Fruit fly (Drosophila melanogaster) whole organism, embryonic: ENCODE measurements around the gene Hs2st.

Source experiments
- Atf6 ChIP-seq: fragments of 200-800 bp; sonication (Bioruptor generic); IDR thresholded peaks from 2 replicates; pipeline ENCODE4 v1.3.6; 2022; ENCODE audit warnings: missing biosample characterization, missing genetic modification characterization
- CG11093 ChIP-seq: fragments of 200-800 bp; sonication (Bioruptor generic); IDR thresholded peaks from 3 replicates; pipeline ENCODE4 v1.3.6; 2022; ENCODE audit warnings: missing biosample characterization, missing genetic modification characterization
- CG12236 ChIP-seq: fragments of 200-800 bp; sonication (Bioruptor generic); optimal IDR thresholded peaks from 2 replicates; lab custom pipeline; 2016; ENCODE audit warnings: missing biosample characterization, missing genetic modification characterization
- CG1233 ChIP-seq: fragments of 200-800 bp; sonication (Bioruptor generic); optimal IDR thresholded peaks from 4 replicates; lab custom pipeline; 2018; ENCODE audit warnings: missing biosample characterization, mild to moderate bottlenecking, missing genetic modification characterization
- CG13123 ChIP-seq: fragments of 200-800 bp; sonication (Bioruptor generic); optimal IDR thresholded peaks from 2 replicates; lab custom pipeline; 2016; ENCODE audit warnings: missing biosample characterization, missing genetic modification characterization
- CG13287 ChIP-seq: fragments of 200-800 bp; sonication (Bioruptor generic); IDR thresholded peaks from 2 replicates; pipeline ENCODE4 v1.3.6; 2022; ENCODE audit warnings: missing biosample characterization, missing genetic modification characterization; ENCODE audit not compliant: partially characterized antibody
- CG14050 ChIP-seq: fragments of 200-800 bp; sonication (Bioruptor generic); IDR thresholded peaks from 3 replicates; pipeline ENCODE4 v1.3.6; 2022; ENCODE audit warnings: missing biosample characterization, missing genetic modification characterization
- CG15514 ChIP-seq: fragments of 200-800 bp; sonication (Bioruptor generic); optimal IDR thresholded peaks from 3 replicates; lab custom pipeline; 2017; ENCODE audit warnings: missing biosample characterization, missing genetic modification characterization, mild to moderate bottlenecking, moderate library complexity, missing genetic modification reagents
- CG16863 ChIP-seq: fragments of 200-800 bp; sonication (Bioruptor generic); optimal IDR thresholded peaks from 3 replicates; lab custom pipeline; 2016; ENCODE audit warnings: missing biosample characterization, missing genetic modification characterization
- CG17359 ChIP-seq: fragments of 200-800 bp; sonication (Bioruptor generic); optimal IDR thresholded peaks from 3 replicates; lab custom pipeline; 2018; ENCODE audit warnings: missing biosample characterization, mild to moderate bottlenecking, missing genetic modification characterization, moderate library complexity
- CG17361 ChIP-seq: fragments of 200-800 bp; sonication (Bioruptor generic); IDR thresholded peaks from 3 replicates; pipeline ENCODE4 v1.3.6; 2022; ENCODE audit warnings: missing biosample characterization, missing genetic modification characterization
- CG18262 ChIP-seq: fragments of 200-800 bp; optimal IDR thresholded peaks from 3 replicates; lab custom pipeline; 2019; ENCODE audit warnings: missing biosample characterization, mild to moderate bottlenecking, missing genetic modification characterization, moderate library complexity
- CG2116 ChIP-seq: fragments of 200-800 bp; sonication (Bioruptor generic); optimal IDR thresholded peaks from 3 replicates; lab custom pipeline; 2018; ENCODE audit warnings: missing biosample characterization, mild to moderate bottlenecking, missing genetic modification characterization
- CG2875 ChIP-seq: fragments of 200-800 bp; sonication (Bioruptor generic); optimal IDR thresholded peaks from 2 replicates; lab custom pipeline; 2017; ENCODE audit warnings: missing biosample characterization, mild to moderate bottlenecking, missing genetic modification characterization, missing genetic modification reagents
- CG33213 ChIP-seq: fragments of 200-800 bp; sonication (Bioruptor generic); optimal IDR thresholded peaks from 3 replicates; lab custom pipeline; 2016; ENCODE audit warnings: missing biosample characterization, missing genetic modification characterization
- CG34376 ChIP-seq: fragments of 200-800 bp; sonication (Bioruptor generic); optimal IDR thresholded peaks from 2 replicates; lab custom pipeline; 2018; ENCODE audit warnings: missing biosample characterization, mild to moderate bottlenecking, missing genetic modification characterization
- CG3995 ChIP-seq: fragments of 200-800 bp; sonication (Bioruptor generic); optimal IDR thresholded peaks from 3 replicates; lab custom pipeline; 2016; ENCODE audit warnings: missing biosample characterization, missing genetic modification characterization
- CG7839 ChIP-seq: fragments of 200-800 bp; sonication (Bioruptor generic); optimal IDR thresholded peaks from 3 replicates; lab custom pipeline; 2018; ENCODE audit warnings: missing biosample characterization, mild to moderate bottlenecking, missing genetic modification characterization, moderate library complexity
- CG8281 ChIP-seq: fragments of 200-800 bp; sonication (Bioruptor generic); optimal IDR thresholded peaks from 2 replicates; lab custom pipeline; 2018; ENCODE audit warnings: missing biosample characterization, mild to moderate bottlenecking, missing genetic modification characterization, moderate library complexity
- CG8290 ChIP-seq, 3 experiments: fragments of 200-800 bp; sonication (Bioruptor generic); optimal IDR thresholded peaks; 2 replicates each; lab custom pipeline; 2016 to 2019; ENCODE audit warnings: missing biosample characterization in 3 of 3, missing genetic modification characterization in 3 of 3, mild to moderate bottlenecking in 2 of 3, moderate library complexity in 1 of 3
- Camta ChIP-seq: fragments of 200-800 bp; sonication (Bioruptor generic); optimal IDR thresholded peaks from 2 replicates; lab custom pipeline; 2016; ENCODE audit warnings: missing biosample characterization, missing genetic modification characterization
- Dek ChIP-seq: fragments of 200-800 bp; sonication (Bioruptor generic); optimal IDR thresholded peaks from 3 replicates; lab custom pipeline; 2019; ENCODE audit warnings: missing biosample characterization, mild to moderate bottlenecking, missing genetic modification characterization, moderate library complexity
- H15 ChIP-seq: fragments of 200-800 bp; sonication (Bioruptor generic); IDR thresholded peaks from 3 replicates; pipeline ENCODE4 v1.3.6; 2022; ENCODE audit warnings: missing biosample characterization, missing genetic modification characterization
- Lpt ChIP-seq: fragments of >200 bp; optimal IDR thresholded peaks from 2 replicates; lab custom pipeline; 2018; ENCODE audit warnings: missing biosample characterization, missing genetic modification characterization
- Meics ChIP-seq: fragments of 200-800 bp; sonication (Bioruptor generic); optimal IDR thresholded peaks from 2 replicates; lab custom pipeline; 2017; ENCODE audit warnings: missing biosample characterization, mild to moderate bottlenecking, missing genetic modification characterization
- Nf-YB ChIP-seq: fragments of 200-800 bp; sonication (Bioruptor generic); optimal IDR thresholded peaks from 3 replicates; lab custom pipeline; 2019; ENCODE audit warnings: missing biosample characterization, mild to moderate bottlenecking, missing genetic modification characterization, moderate library complexity
- Sox100B ChIP-seq: fragments of 200-800 bp; sonication (Bioruptor generic); optimal IDR thresholded peaks from 3 replicates; lab custom pipeline; 2018; ENCODE audit warnings: missing biosample characterization, mild to moderate bottlenecking, missing genetic modification characterization
- Tbp ChIP-seq: fragments of >200 bp; optimal IDR thresholded peaks from 2 replicates; lab custom pipeline; 2018; ENCODE audit warnings: missing biosample characterization, missing genetic modification characterization
- ab ChIP-seq: fragments of 200-800 bp; sonication (Bioruptor generic); optimal IDR thresholded peaks from 2 replicates; lab custom pipeline; 2016; ENCODE audit warnings: missing biosample characterization, missing genetic modification characterization
- al ChIP-seq: fragments of 200-800 bp; sonication (Bioruptor generic); IDR thresholded peaks from 2 replicates; pipeline ENCODE4 v1.3.6; 2022; ENCODE audit warnings: missing biosample characterization, missing genetic modification characterization
- aop ChIP-seq: fragments of 200-800 bp; sonication (Bioruptor generic); IDR thresholded peaks from 2 replicates; pipeline ENCODE4 v1.3.6; 2022; ENCODE audit warnings: missing biosample characterization, missing genetic modification characterization
- bigmax ChIP-seq: fragments of 200-800 bp; sonication (Bioruptor generic); optimal IDR thresholded peaks from 2 replicates; lab custom pipeline; 2018; ENCODE audit warnings: missing biosample characterization, mild to moderate bottlenecking, missing genetic modification characterization
- chn ChIP-seq: fragments of 200-800 bp; sonication (Bioruptor generic); optimal IDR thresholded peaks from 2 replicates; lab custom pipeline; 2016; ENCODE audit warnings: missing biosample characterization, missing genetic modification characterization
- crp ChIP-seq, 2 experiments: fragments of 200-800 bp; sonication (Bioruptor generic); optimal IDR thresholded peaks; 2 replicates in 1 of 2; 3 replicates in 1 of 2; lab custom pipeline; 2017; ENCODE audit warnings: missing biosample characterization in 2 of 2, missing genetic modification characterization in 2 of 2, mild to moderate bottlenecking in 1 of 2, moderate library complexity in 1 of 2
- da ChIP-seq: fragments of 200-800 bp; sonication (Bioruptor generic); optimal IDR thresholded peaks from 2 replicates; lab custom pipeline; 2016; ENCODE audit warnings: missing biosample characterization, missing genetic modification characterization
- fd102C ChIP-seq: fragments of 200-800 bp; sonication (Bioruptor generic); optimal IDR thresholded peaks from 2 replicates; lab custom pipeline; 2018; ENCODE audit warnings: missing biosample characterization, mild to moderate bottlenecking, missing genetic modification characterization, moderate library complexity
- fd64A ChIP-seq: fragments of 200-800 bp; sonication (Bioruptor generic); optimal IDR thresholded peaks from 3 replicates; lab custom pipeline; 2018; ENCODE audit warnings: missing biosample characterization, mild to moderate bottlenecking, missing genetic modification characterization
- ftz-f1 ChIP-seq: fragments of 200-800 bp; sonication (Bioruptor generic); optimal IDR thresholded peaks from 2 replicates; lab custom pipeline; 2016; ENCODE audit warnings: missing biosample characterization, missing genetic modification characterization
- grn ChIP-seq: fragments of 200-800 bp; sonication (Bioruptor generic); optimal IDR thresholded peaks from 3 replicates; lab custom pipeline; 2017; ENCODE audit warnings: missing biosample characterization, missing genetic modification characterization
- h ChIP-seq: fragments of >200 bp; optimal IDR thresholded peaks from 2 replicates; lab custom pipeline; 2017
- hkb ChIP-seq, 2 experiments: fragments of 200-800 bp in 1 of 2; fragments of >200 bp in 1 of 2; sonication (Bioruptor generic) in 1 of 2; IDR thresholded peaks in 1 of 2; optimal IDR thresholded peaks in 1 of 2; 2 replicates each; pipeline versions ENCODE4 v1.3.6 to Lab custom; 2017 to 2022; ENCODE audit warnings: missing biosample characterization in 1 of 2, missing genetic modification characterization in 1 of 2
- knrl ChIP-seq: fragments of 200-800 bp; sonication (Bioruptor generic); IDR thresholded peaks from 3 replicates; pipeline ENCODE4 v1.3.6; 2022; ENCODE audit warnings: missing biosample characterization, missing genetic modification characterization; ENCODE audit not compliant: partially characterized antibody
- lov ChIP-seq, 2 experiments: fragments of 200-800 bp in 1 of 2; fragments of >200 bp in 1 of 2; sonication (Bioruptor generic) in 1 of 2; IDR thresholded peaks in 1 of 2; optimal IDR thresholded peaks in 1 of 2; 2 replicates in 1 of 2; 3 replicates in 1 of 2; pipeline versions ENCODE4 v1.3.6 to Lab custom; 2017 to 2022; ENCODE audit warnings: missing biosample characterization in 1 of 2, missing genetic modification characterization in 1 of 2
- mam ChIP-seq: fragments of 200-800 bp; sonication (Bioruptor generic); optimal IDR thresholded peaks from 3 replicates; lab custom pipeline; 2016; ENCODE audit warnings: missing biosample characterization, missing genetic modification characterization
- nom ChIP-seq: fragments of 200-800 bp; sonication (Bioruptor generic); optimal IDR thresholded peaks from 2 replicates; lab custom pipeline; 2017; ENCODE audit warnings: missing biosample characterization, missing genetic modification characterization, mild to moderate bottlenecking, moderate library complexity, missing genetic modification reagents
- odd ChIP-seq: fragments of 200-800 bp; sonication (Bioruptor generic); optimal IDR thresholded peaks from 2 replicates; lab custom pipeline; 2017; ENCODE audit warnings: missing biosample characterization, mild to moderate bottlenecking, missing genetic modification characterization
- pita ChIP-seq: fragments of 200-800 bp; sonication (Bioruptor generic); optimal IDR thresholded peaks from 2 replicates; lab custom pipeline; 2017; ENCODE audit warnings: missing biosample characterization, mild to moderate bottlenecking, missing genetic modification characterization
- sima ChIP-seq: fragments of 200-800 bp; sonication (Bioruptor generic); optimal IDR thresholded peaks from 2 replicates; lab custom pipeline; 2016; ENCODE audit warnings: missing biosample characterization, missing genetic modification characterization
- wor ChIP-seq: fragments of 200-800 bp; sonication (Bioruptor generic); IDR thresholded peaks from 2 replicates; pipeline ENCODE4 v1.3.6; 2022; ENCODE audit warnings: missing biosample characterization, missing genetic modification characterization
- z ChIP-seq: fragments of 200-800 bp; sonication (Bioruptor generic); IDR thresholded peaks from 3 replicates; pipeline ENCODE4 v1.3.6; 2022; ENCODE audit warnings: missing biosample characterization, missing genetic modification characterization

Gene Hs2st

DNA sequence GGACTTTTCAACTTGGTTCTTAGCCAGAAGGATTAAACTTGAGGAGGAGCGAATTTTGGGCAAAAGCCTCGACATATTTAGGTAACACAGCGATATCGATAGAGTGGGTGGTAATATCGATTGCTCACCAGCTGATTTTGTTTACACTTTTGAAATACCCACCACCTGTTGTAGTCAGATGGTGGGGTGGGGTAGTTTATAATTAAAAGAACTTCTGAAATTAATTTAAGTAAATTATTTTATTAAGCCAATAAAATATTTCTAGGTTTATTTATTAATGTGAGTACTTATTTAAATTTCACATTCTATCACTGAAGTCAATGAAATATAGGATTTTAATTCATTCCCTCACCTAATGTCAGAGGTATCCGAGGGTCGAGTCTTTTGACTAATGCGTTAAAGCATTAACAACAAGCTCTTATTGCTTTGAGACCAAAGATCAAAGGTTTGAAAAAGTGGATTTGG lies 45.5 kb upstream of the Hs2st start, which contains the start of the genes CG10194 and CG18094 (continued):
- TF ChIP-seq CG14050 = no peak
- TF ChIP-seq knrl = peak; percentile 50; the same call in 2 of the 3 replicates
- no peak for TF ChIP-seq Tbp (GFP tag; lab: Kevin White, UChicago)
- no peak for TF ChIP-seq CG1233
- no peak for TF ChIP-seq ab
- TF ChIP-seq CG13123 = no peak
- peak; percentile 25 for TF ChIP-seq Dek
- no peak for TF ChIP-seq sima (GFP tag; lab: Kevin White, UChicago)
- peak; percentile 34 for TF ChIP-seq CG34376
- TF ChIP-seq da (GFP tag; lab: Kevin White, UChicago) = no peak
- TF ChIP-seq lov (optimal IDR thresholded peaks at IDR 0.05; lab: Kevin White, UChicago) = no peak
- TF ChIP-seq lov (GFP tag; IDR thresholded peaks at IDR 0.05; lab: Robert Waterston, UW) = no peak
- TF ChIP-seq CG18262 = no peak
- 0 out of 2 replicates have a peak, but pooled peaks have one; percentile 33 for TF ChIP-seq Atf6 (GFP tag; lab: Robert Waterston, UW)
- no peak for TF ChIP-seq grn
- no peak for TF ChIP-seq wor
- TF ChIP-seq H15 (GFP tag; lab: Robert Waterston, UW) = no peak
- no peak; the same call in 1 of the 3 replicates for TF ChIP-seq CG17361 (GFP tag; lab: Robert Waterston, UW)
- TF ChIP-seq odd (GFP tag; lab: Kevin White, UChicago) = no peak
- peak; percentile 9 for TF ChIP-seq CG17359 (tag; lab: Kevin White, UChicago)
- peak; percentile 29 to 88 for TF ChIP-seq crp (GFP tag; optimal IDR thresholded peaks at IDR 0.05; lab: Kevin White, UChicago)
- no peak for TF ChIP-seq CG16863 (GFP tag; lab: Kevin White, UChicago)
- no peak for TF ChIP-seq Lpt (GFP tag; lab: Kevin White, UChicago)
- no peak for TF ChIP-seq Meics (GFP tag; lab: Kevin White, UChicago)
- TF ChIP-seq aop (GFP tag; lab: Robert Waterston, UW) = no peak
- no peak for TF ChIP-seq h (lab: Kevin White, UChicago)
- TF ChIP-seq CG13287 (GFP tag; lab: Robert Waterston, UW) = peak; percentile 75
- no peak for TF ChIP-seq hkb (optimal IDR thresholded peaks at IDR 0.05; lab: Kevin White, UChicago)
- peak; percentile 19; the same call in 1 of the 2 replicates for TF ChIP-seq hkb (GFP tag; IDR thresholded peaks at IDR 0.05; lab: Robert Waterston, UW)
- no peak for TF ChIP-seq CG11093 (GFP tag; lab: Robert Waterston, UW)
- TF ChIP-seq al (GFP tag; lab: Robert Waterston, UW) = 0 out of 2 replicates have a peak, but pooled peaks have one; percentile 23
- no peak for TF ChIP-seq Camta (GFP tag; lab: Kevin White, UChicago)
- TF ChIP-seq CG15514 (GFP tag; lab: Kevin White, UChicago) = peak; percentile 20
- TF ChIP-seq bigmax (GFP tag; lab: Kevin White, UChicago) = no peak
- TF ChIP-seq nom (GFP tag; lab: Kevin White, UChicago) = no peak
- TF ChIP-seq chn (GFP tag; lab: Kevin White, UChicago) = peak; percentile 10
- no peak for TF ChIP-seq CG33213
- no peak for TF ChIP-seq z (GFP tag; lab: Robert Waterston, UW)
- TF ChIP-seq Sox100B (GFP tag; lab: Kevin White, UChicago) = no peak
- peak; percentile 19 for TF ChIP-seq mam (GFP tag; lab: Kevin White, UChicago)
- no peak for TF ChIP-seq pita
- TF ChIP-seq CG8281 (tag; lab: Kevin White, UChicago) = no peak
- TF ChIP-seq fd64A (GFP tag; lab: Kevin White, UChicago) = no peak
- no peak for TF ChIP-seq CG12236 (GFP tag; lab: Kevin White, UChicago)
- peak; percentile 51 for TF ChIP-seq CG2116 (GFP tag; lab: Kevin White, UChicago)
- no peak for TF ChIP-seq fd102C
- no peak for TF ChIP-seq CG2875 (GFP tag; lab: Kevin White, UChicago)
- no peak for TF ChIP-seq ftz-f1 (GFP tag; lab: Kevin White, UChicago)
- no peak for TF ChIP-seq CG8290 (GFP tag; optimal IDR thresholded peaks at IDR 0.05; lab: Kevin White, UChicago)
- TF ChIP-seq CG8290 (tag; optimal IDR thresholded peaks at IDR 0.05; lab: Kevin White, UChicago) = no peak
- TF ChIP-seq CG3995 = no peak
- TF ChIP-seq Nf-YB (GFP tag; lab: Kevin White, UChicago) = no peak
- TF ChIP-seq CG7839 = no peak
